Worm (Caenorhabditis elegans) whole organism, L1 larva: ENCODE results near the gene C50E3.13.

ENCODE experiments used
- C34B4.2 ChIP-seq: sonication (generic microtip); optimal IDR thresholded peaks from 2 replicates; lab custom pipeline; 2017; ENCODE audit warnings: mild to moderate bottlenecking, missing genetic modification characterization, missing compliant biosample characterization
- F16B12.6 ChIP-seq: fragments of 150-350 bp; optimal IDR thresholded peaks from 2 replicates; lab custom pipeline; 2014; ENCODE audit warnings: missing biosample characterization, missing genetic modification characterization
- aha-1 ChIP-seq: fragments of 150-350 bp; optimal IDR thresholded peaks from 2 replicates; lab custom pipeline; 2014; ENCODE audit warnings: missing biosample characterization, missing genetic modification characterization
- ama-1 ChIP-seq: fragments of 150-350 bp; optimal IDR thresholded peaks from 2 replicates; lab custom pipeline; 2014
- ceh-8 ChIP-seq: fragments of 200-800 bp; sonication (Bioruptor generic); optimal IDR thresholded peaks from 2 replicates; lab custom pipeline; 2018; ENCODE audit warnings: mild to moderate bottlenecking, missing genetic modification characterization, moderate library complexity, missing compliant biosample characterization
- ceh-82 ChIP-seq, 3 experiments: fragments of 150-350 bp in 1 of 3; sonication (generic microtip) in 2 of 3; optimal IDR thresholded peaks; 2 replicates each; lab custom pipeline; 2014 to 2017; ENCODE audit warnings: missing biosample characterization in 3 of 3, missing genetic modification characterization in 3 of 3
- ceh-90 ChIP-seq: sonication (generic microtip); optimal IDR thresholded peaks from 2 replicates; lab custom pipeline; 2016; ENCODE audit warnings: missing genetic modification characterization, missing compliant biosample characterization
- dsc-1 ChIP-seq: sonication (generic microtip); optimal IDR thresholded peaks from 2 replicates; lab custom pipeline; 2016; ENCODE audit warnings: mild to moderate bottlenecking, missing genetic modification characterization, missing compliant biosample characterization
- efl-1 ChIP-seq, 4 experiments: fragments of 150-350 bp; optimal IDR thresholded peaks in 3 of 4; peaks in 1 of 4; 1 replicate in 1 of 4; 2 replicates in 3 of 4; lab custom pipeline; 2014; ENCODE audit warnings: missing biosample characterization in 2 of 4, missing genetic modification characterization in 2 of 4, missing genetic modification reagents in 2 of 4
- elt-2 ChIP-seq: sonication (generic microtip); optimal IDR thresholded peaks from 2 replicates; lab custom pipeline; 2016; ENCODE audit warnings: missing genetic modification characterization, mild to moderate bottlenecking, inconsistent platforms, missing compliant biosample characterization, missing genetic modification reagents
- elt-3 ChIP-seq, 6 experiments: fragments of 150-350 bp in 1 of 6; sonication (generic microtip); optimal IDR thresholded peaks; 2 replicates each; lab custom pipeline; 2017 to 2018; ENCODE audit warnings: missing biosample characterization in 6 of 6, missing genetic modification characterization in 6 of 6, inconsistent platforms in 1 of 6
- ets-5 ChIP-seq: fragments of 200-800 bp; sonication (Bioruptor generic); IDR thresholded peaks from 2 replicates; pipeline ENCODE4 v1.3.6; 2022; ENCODE audit warnings: missing genetic modification characterization, missing compliant biosample characterization
- fkh-10 ChIP-seq: sonication (generic microtip); optimal IDR thresholded peaks from 2 replicates; lab custom pipeline; 2017; ENCODE audit warnings: missing biosample characterization, missing genetic modification reagents, missing genetic modification characterization
- fkh-4 ChIP-seq: sonication (generic microtip); optimal IDR thresholded peaks from 2 replicates; lab custom pipeline; 2016; ENCODE audit warnings: missing compliant biosample characterization, missing genetic modification characterization, borderline replicate concordance
- fos-1 ChIP-seq: fragments of 150-350 bp; optimal IDR thresholded peaks from 2 replicates; lab custom pipeline; 2014; ENCODE audit warnings: missing biosample characterization, missing genetic modification characterization
- grh-1 ChIP-seq: fragments of 200-800 bp; sonication (Bioruptor generic); IDR thresholded peaks from 2 replicates; pipeline ENCODE4 v1.3.6; 2022; ENCODE audit warnings: missing genetic modification reagents, missing genetic modification characterization, missing compliant biosample characterization
- hlh-4 ChIP-seq: sonication (generic microtip); optimal IDR thresholded peaks from 2 replicates; lab custom pipeline; 2016; ENCODE audit warnings: mild to moderate bottlenecking, missing genetic modification characterization, missing compliant biosample characterization
- isw-1 ChIP-seq: fragments of 200-800 bp; sonication (Bioruptor generic); IDR thresholded peaks from 2 replicates; pipeline ENCODE4 v1.3.6; 2022; ENCODE audit warnings: missing genetic modification characterization, missing compliant biosample characterization
- lin-13 ChIP-seq: fragments of 150-350 bp; optimal IDR thresholded peaks from 2 replicates; lab custom pipeline; 2014; ENCODE audit warnings: missing biosample characterization, missing genetic modification reagents, missing genetic modification characterization
- lin-14 ChIP-seq: fragments of 200-800 bp; sonication (Bioruptor generic); optimal IDR thresholded peaks from 2 replicates; lab custom pipeline; 2018; ENCODE audit warnings: mild to moderate bottlenecking, missing genetic modification characterization, moderate library complexity, missing compliant biosample characterization
- lin-15B ChIP-seq: fragments of 150-350 bp; sonication (generic microtip); optimal IDR thresholded peaks from 3 replicates; lab custom pipeline; 2014; ENCODE audit warnings: missing biosample characterization, missing genetic modification characterization
- lin-39 ChIP-seq: fragments of 150-350 bp; optimal IDR thresholded peaks from 2 replicates; lab custom pipeline; 2014; ENCODE audit warnings: missing biosample characterization, missing genetic modification reagents, missing genetic modification characterization
- lir-3 ChIP-seq: sonication (generic microtip); optimal IDR thresholded peaks from 2 replicates; lab custom pipeline; 2016; ENCODE audit warnings: mild to moderate bottlenecking, missing genetic modification characterization, moderate library complexity, missing compliant biosample characterization; ENCODE audit not compliant: poor library complexity
- lsy-2 ChIP-seq, 2 experiments: fragments of 150-350 bp; optimal IDR thresholded peaks; 2 replicates each; lab custom pipeline; 2014; ENCODE audit warnings: missing biosample characterization in 2 of 2, missing genetic modification characterization in 2 of 2
- mef-2 ChIP-seq: fragments of 150-350 bp; optimal IDR thresholded peaks from 2 replicates; lab custom pipeline; 2014; ENCODE audit warnings: missing biosample characterization, missing genetic modification characterization
- nhr-19 ChIP-seq: fragments of 200-800 bp; sonication (Bioruptor generic); conservative IDR thresholded peaks from 2 replicates; pipeline ENCODE4 v1.3.6; 2022; ENCODE audit warnings: missing genetic modification characterization, missing compliant biosample characterization
- nhr-47 ChIP-seq: sonication (generic microtip); optimal IDR thresholded peaks from 2 replicates; lab custom pipeline; 2016; ENCODE audit warnings: mild to moderate bottlenecking, missing genetic modification characterization, moderate library complexity, missing compliant biosample characterization
- nhr-90 ChIP-seq: sonication (generic microtip); optimal IDR thresholded peaks from 2 replicates; lab custom pipeline; 2016; ENCODE audit warnings: mild to moderate bottlenecking, missing genetic modification characterization, missing compliant biosample characterization; ENCODE audit not compliant: poor library complexity
- skn-1 ChIP-seq: fragments of 150-350 bp; optimal IDR thresholded peaks from 2 replicates; lab custom pipeline; 2014; ENCODE audit warnings: missing biosample characterization, missing genetic modification characterization
- snu-23 ChIP-seq: sonication (generic microtip); optimal IDR thresholded peaks from 2 replicates; lab custom pipeline; 2016; ENCODE audit warnings: missing genetic modification characterization, missing compliant biosample characterization
- sup-37 ChIP-seq: fragments of 200-800 bp; sonication (Bioruptor generic); optimal IDR thresholded peaks from 2 replicates; lab custom pipeline; 2018; ENCODE audit warnings: mild to moderate bottlenecking, missing genetic modification characterization, missing compliant biosample characterization
- swsn-7 ChIP-seq: sonication (generic microtip); optimal IDR thresholded peaks from 2 replicates; lab custom pipeline; 2016; ENCODE audit warnings: missing genetic modification characterization, missing compliant biosample characterization
- tbx-2 ChIP-seq: sonication (generic microtip); optimal IDR thresholded peaks from 2 replicates; lab custom pipeline; 2016; ENCODE audit warnings: missing genetic modification characterization, missing compliant biosample characterization
- tlp-1 ChIP-seq: fragments of 150-350 bp; optimal IDR thresholded peaks from 2 replicates; lab custom pipeline; 2014; ENCODE audit warnings: missing biosample characterization, missing genetic modification characterization
- unc-130 ChIP-seq: fragments of 150-350 bp; optimal IDR thresholded peaks from 2 replicates; lab custom pipeline; 2017; ENCODE audit warnings: missing biosample characterization, missing genetic modification characterization, inconsistent platforms
- unc-86 ChIP-seq: sonication (generic microtip); optimal IDR thresholded peaks from 2 replicates; lab custom pipeline; 2016; ENCODE audit warnings: missing genetic modification characterization, missing compliant biosample characterization
- unc-98 ChIP-seq: fragments of 200-800 bp; sonication (Bioruptor generic); IDR thresholded peaks from 2 replicates; pipeline ENCODE4 v1.3.6; 2022; ENCODE audit warnings: missing genetic modification characterization, missing compliant biosample characterization
- zag-1 ChIP-seq: fragments of 150-350 bp; optimal IDR thresholded peaks from 2 replicates; lab custom pipeline; 2014; ENCODE audit warnings: missing biosample characterization, missing genetic modification characterization
- ztf-11 ChIP-seq, 2 experiments: sonication (generic microtip); optimal IDR thresholded peaks; 2 replicates each; lab custom pipeline; 2016 to 2017; ENCODE audit warnings: missing genetic modification characterization in 2 of 2, missing biosample characterization in 1 of 2, missing compliant biosample characterization in 1 of 2
- ztf-4 ChIP-seq: fragments of 150-350 bp; optimal IDR thresholded peaks from 2 replicates; lab custom pipeline; 2014; ENCODE audit warnings: missing biosample characterization, missing genetic modification characterization

The C50E3.13 gene

ce11 chrV:7601443-7601842 is 22.6 kb downstream of the C50E3.13 start, which contains the start of gene scl-26:
scl-26 (minus strand) TSS chrV:7601543.
- TF ChIP-seq elt-3 (tag; optimal IDR thresholded peaks at IDR 0.05; lab: Kevin White, UChicago) (no peak), lir-3 (tag; lab: Kevin White, UChicago) (no peak), nhr-19 (GFP tag; lab: Robert Waterston, UW) (no peak), F16B12.6 (tag; lab: Kevin White, UChicago) (no peak), hlh-4 (tag; lab: Kevin White, UChicago) (no peak), ztf-4 (tag; lab: Kevin White, UChicago) (no peak), ceh-82 (tag; optimal IDR thresholded peaks at IDR 0.05; lab: Kevin White, UChicago) (no peak), efl-1 (optimal IDR thresholded peaks at IDR 0.05; lab: Kevin White, UChicago) (no peak), efl-1 (GFP tag; optimal IDR thresholded peaks at IDR 0.05 in 1 of 2; lab: Kevin White, UChicago) (no peak), fkh-4 (no peak), grh-1 (GFP tag; lab: Robert Waterston, UW) (no peak), unc-130 (no peak), ets-5 (GFP tag; lab: Robert Waterston, UW) (no peak), lin-13 (GFP tag; lab: Kevin White, UChicago) (no peak), isw-1 (no peak), aha-1 (no peak)

ce11 chrV:7600149-7600548 is 23.9 kb downstream of the C50E3.13 start, which contains the start of gene C50E3.9:
C50E3.9 (minus strand) TSS chrV:7600249.
- TF ChIP-seq mef-2 (tag; lab: Kevin White, UChicago) = no peak
- TF ChIP-seq swsn-7 (tag; lab: Kevin White, UChicago) = no peak
- no peak for TF ChIP-seq ztf-11 (tag; optimal IDR thresholded peaks at IDR 0.05; lab: Kevin White, UChicago)
- no peak for TF ChIP-seq skn-1 (tag; lab: Kevin White, UChicago)
- TF ChIP-seq, all 84 proteins: peak for 0

ce11 chrV:7598269-7598668 is 25.8 kb downstream of the C50E3.13 start, which contains the start of gene C50E3.7:
C50E3.7 (minus strand) TSS chrV:7598369.
- TF ChIP-seq dsc-1 (no peak), ceh-90 (tag; lab: Kevin White, UChicago) (no peak), C34B4.2 (tag; lab: Kevin White, UChicago) (no peak), nhr-19 (GFP tag; lab: Robert Waterston, UW) (no peak), zag-1 (tag; lab: Kevin White, UChicago) (no peak), ceh-82 (tag; optimal IDR thresholded peaks at IDR 0.05; lab: Kevin White, UChicago) (no peak), lin-39 (tag; lab: Kevin White, UChicago) (no peak), aha-1 (no peak), ceh-8 (no peak), sup-37 (no peak), tbx-2 (no peak), ama-1 (lab: Kevin White, UChicago) (no peak), tlp-1 (tag; lab: Kevin White, UChicago) (no peak), skn-1 (tag; lab: Kevin White, UChicago) (no peak), hlh-4 (tag; lab: Kevin White, UChicago) (no peak)
- TF ChIP-seq, all 84 proteins: peak for 0

ce11 chrV:7595132-7595531 is 28.9 kb downstream of the C50E3.13 start:
- no peak for TF ChIP-seq ceh-8
- no peak for TF ChIP-seq lsy-2 (tag; optimal IDR thresholded peaks at IDR 0.05; lab: Kevin White, UChicago)
- TF ChIP-seq nhr-47 (tag; lab: Kevin White, UChicago) = no peak
- no peak for TF ChIP-seq unc-98
- no peak for TF ChIP-seq fos-1
- no peak for TF ChIP-seq lin-15B (tag; lab: Kevin White, UChicago)

ce11 chrV:7590454-7590853 is 33.6 kb downstream of the C50E3.13 start, which contains the start of gene C50E3.6:
C50E3.6 (minus strand) TSS chrV:7590554.
- TF ChIP-seq lin-15B (tag; lab: Kevin White, UChicago) (no peak), sup-37 (no peak), tlp-1 (tag; lab: Kevin White, UChicago) (no peak), zag-1 (tag; lab: Kevin White, UChicago) (no peak), tbx-2 (no peak), elt-2 (no peak), snu-23 (GFP tag; lab: Kevin White, UChicago) (no peak), fkh-10 (GFP tag; lab: Kevin White, UChicago) (peak; percentile 49), ets-5 (GFP tag; lab: Robert Waterston, UW) (no peak), nhr-19 (GFP tag; lab: Robert Waterston, UW) (no peak), C34B4.2 (tag; lab: Kevin White, UChicago) (no peak), ceh-8 (no peak), nhr-90 (tag; lab: Kevin White, UChicago) (no peak), lin-14 (GFP tag; lab: Kevin White, UChicago) (peak; percentile 7), unc-86 (tag; lab: Kevin White, UChicago) (no peak), efl-1 (optimal IDR thresholded peaks at IDR 0.05; lab: Kevin White, UChicago) (no peak), efl-1 (GFP tag; optimal IDR thresholded peaks at IDR 0.05 in 1 of 2; lab: Kevin White, UChicago) (no peak)
